Worm (Caenorhabditis elegans): ENCODE data around the gene trap-2.

Gene trap-2

ce11 chrX:785368-785767, 17.5 kb upstream of the trap-2 start:
- TF ChIP-seq crh-2 (tag; optimal IDR thresholded peaks at IDR 0.05) (peak; percentile 33), sma-3 (GFP tag; optimal IDR thresholded peaks at IDR 0.05) (peak; percentile 31), egl-27 (tag; optimal IDR thresholded peaks at IDR 0.05) (no peak), nhr-23 (tag; optimal IDR thresholded peaks at IDR 0.05) (no peak), nhr-21 (tag; optimal IDR thresholded peaks at IDR 0.05) (peak; percentile 24), lsy-2 (tag; optimal IDR thresholded peaks at IDR 0.05) (peak in 1 of 2 experiments; percentile 26), F13H6.1 (tag; optimal IDR thresholded peaks at IDR 0.05) (peak; percentile 11), dmd-4 (tag; optimal IDR thresholded peaks at IDR 0.05) (peak; percentile 3)

ce11 chrX:784853-785252, 17.0 kb upstream of the trap-2 start, which contains the start of gene T04G9.6:
Gene T04G9.6, minus strand, starts transcription at chrX:784953.
- TF ChIP-seq blmp-1 (tag; optimal IDR thresholded peaks at IDR 0.05; ENCODE audit: insufficient read depth) (no peak), lsy-2 (tag; optimal IDR thresholded peaks at IDR 0.05) (no peak), sma-3 (GFP tag; optimal IDR thresholded peaks at IDR 0.05) (no peak)

DNA sequence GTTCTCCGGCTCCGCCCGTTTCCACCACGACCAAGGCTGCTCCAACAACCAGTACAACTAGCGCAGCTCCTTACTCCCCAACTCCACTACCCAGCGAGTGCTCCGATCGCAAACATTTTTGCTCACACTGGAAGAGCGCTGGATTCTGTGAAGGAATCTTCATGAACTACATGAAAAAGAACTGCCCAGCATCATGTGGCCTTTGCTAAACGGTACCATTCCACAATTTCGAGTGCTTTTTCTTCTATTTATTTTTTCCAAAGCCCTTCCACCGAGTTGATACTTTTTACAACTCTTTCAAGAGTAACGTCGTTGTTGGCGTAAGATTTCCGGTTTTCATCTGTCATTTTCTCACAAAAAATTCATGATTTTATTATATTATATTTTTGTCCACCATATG, 12.2 kb upstream of the trap-2 start:
- TF ChIP-seq gmeb-1 (tag; optimal IDR thresholded peaks at IDR 0.05) (no peak), dmd-4 (tag; optimal IDR thresholded peaks at IDR 0.05) (no peak), unc-55 (GFP tag; optimal IDR thresholded peaks at IDR 0.05) (no peak), lin-39 (tag; optimal IDR thresholded peaks at IDR 0.05) (no peak), snpc-4 (tag; optimal IDR thresholded peaks at IDR 0.05) (no peak), elt-3 (tag; optimal IDR thresholded peaks at IDR 0.05) (no peak), Y55F3AM.14 (GFP tag; optimal IDR thresholded peaks at IDR 0.05) (no peak)

DNA sequence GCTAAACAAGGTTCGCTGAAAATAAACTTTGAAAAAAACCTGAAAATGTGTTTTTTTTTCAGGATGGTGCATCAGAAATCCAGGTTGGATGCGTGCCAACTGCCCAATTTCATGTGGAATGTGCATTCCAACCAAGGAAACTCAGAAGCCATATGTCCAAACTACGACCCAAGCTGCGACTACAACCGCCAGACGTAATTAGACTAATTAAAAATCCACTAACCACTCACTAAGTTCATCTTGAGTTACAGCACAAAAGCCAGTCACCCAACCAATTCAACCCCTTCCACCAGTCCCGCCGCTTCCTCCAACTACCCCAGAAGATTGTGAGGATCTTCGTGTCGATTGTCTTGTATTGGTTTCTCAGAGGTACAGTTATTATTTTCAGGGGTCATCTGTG, 11.4 kb upstream of the trap-2 start:
- TF ChIP-seq unc-62 (GFP tag; optimal IDR thresholded peaks at IDR 0.05) (no peak), mab-5 (tag; optimal IDR thresholded peaks at IDR 0.05) (no peak), ztf-4 (tag; optimal IDR thresholded peaks at IDR 0.05) (no peak), Y55F3AM.14 (GFP tag; optimal IDR thresholded peaks at IDR 0.05) (no peak), unc-55 (GFP tag; optimal IDR thresholded peaks at IDR 0.05) (no peak), mdl-1 (tag; optimal IDR thresholded peaks at IDR 0.05) (no peak), sma-3 (GFP tag; optimal IDR thresholded peaks at IDR 0.05) (no peak), ZK546.5 (tag; optimal IDR thresholded peaks at IDR 0.05) (no peak), crh-2 (tag; optimal IDR thresholded peaks at IDR 0.05) (no peak), nhr-11 (tag; optimal IDR thresholded peaks at IDR 0.05) (no peak), zag-1 (tag; optimal IDR thresholded peaks at IDR 0.05) (no peak), aly-2 (tag; optimal IDR thresholded peaks at IDR 0.05) (no peak)

DNA sequence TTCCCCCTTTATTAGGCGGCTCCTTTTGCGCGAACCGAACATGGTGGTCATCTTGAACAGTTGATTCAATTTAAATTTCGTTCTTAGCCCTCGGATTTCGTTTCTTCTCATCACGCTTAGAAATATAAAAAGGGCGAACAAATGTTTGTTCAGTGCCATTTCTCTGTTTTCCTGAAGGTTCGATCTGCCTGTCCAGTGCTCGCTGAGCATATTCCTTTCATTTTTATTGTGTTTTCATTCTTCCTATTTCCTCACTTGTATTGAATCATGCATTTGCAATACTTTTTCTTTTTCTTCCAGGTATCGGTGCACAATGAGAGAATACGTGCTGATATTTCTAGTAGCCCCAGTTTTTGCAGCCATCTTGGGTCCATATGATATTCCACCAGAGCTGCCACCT, 9.6 kb upstream of the trap-2 start, which contains the start of gene nas-15:
TSS of gene nas-15 (plus strand) at position 301 of the 400 bp plus-strand sequence.
- TF ChIP-seq ztf-1 (GFP tag; conservative IDR thresholded peaks at IDR 0.05) (no peak), ZK546.5 (tag; optimal IDR thresholded peaks at IDR 0.05) (no peak), lsy-2 (tag; optimal IDR thresholded peaks at IDR 0.05) (no peak), elt-3 (tag; optimal IDR thresholded peaks at IDR 0.05) (no peak), elt-1 (tag; optimal IDR thresholded peaks at IDR 0.05) (no peak), ama-1 (optimal IDR thresholded peaks at IDR 0.05) (no peak), sma-3 (GFP tag; optimal IDR thresholded peaks at IDR 0.05) (no peak), Y55F3AM.14 (GFP tag; optimal IDR thresholded peaks at IDR 0.05) (no peak), C34F6.9 (tag; optimal IDR thresholded peaks at IDR 0.05) (no peak), ceh-16 (tag; optimal IDR thresholded peaks at IDR 0.05) (no peak), nhr-10 (tag; optimal IDR thresholded peaks at IDR 0.05) (no peak), ceh-82 (tag; optimal IDR thresholded peaks at IDR 0.05) (no peak), unc-39 (tag; optimal IDR thresholded peaks at IDR 0.05) (no peak), mdl-1 (tag; optimal IDR thresholded peaks at IDR 0.05) (no peak), alr-1 (tag; optimal IDR thresholded peaks at IDR 0.05) (no peak)

DNA sequence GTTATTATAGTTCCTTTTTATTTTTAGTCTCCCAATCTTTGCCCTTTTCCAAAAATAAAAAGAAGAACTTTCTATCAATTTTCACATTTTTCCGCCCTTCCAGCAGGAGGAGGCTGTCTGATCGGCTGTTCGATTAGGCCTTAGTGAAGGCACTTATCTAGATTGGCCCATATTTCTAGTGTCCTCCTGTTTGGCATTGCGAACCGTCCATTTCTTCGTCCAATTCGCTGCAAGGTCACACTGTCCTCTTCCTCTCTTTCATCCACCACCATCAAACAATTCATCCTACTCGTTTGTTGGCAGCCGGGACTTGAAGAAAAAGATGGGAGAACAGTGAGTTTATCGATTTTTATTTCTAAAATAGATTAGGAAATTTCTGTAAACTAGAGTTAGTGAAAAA, 4.3 kb upstream of the trap-2 start, which contains the start of gene T04G9.4:
TSS of gene T04G9.4 (plus strand) at position 293 of the 400 bp plus-strand sequence.
- TF ChIP-seq lsy-2 (tag; optimal IDR thresholded peaks at IDR 0.05) = no peak
- TF ChIP-seq ceh-16 (tag; optimal IDR thresholded peaks at IDR 0.05) = peak; percentile 38

All from whole organism, L2 larva.